Fruit fly (Drosophila melanogaster) whole organism, adult: ENCODE measurements around the gene CG31975.

Experiments used
- CG14711 ChIP-seq: fragments of 200-800 bp; sonication (Bioruptor generic); optimal IDR thresholded peaks from 2 replicates; lab custom pipeline; 2018; ENCODE audit warnings: missing biosample characterization, mild to moderate bottlenecking, missing genetic modification characterization, moderate library complexity
- CG1620 ChIP-seq: fragments of 200-800 bp; sonication (Bioruptor generic); optimal IDR thresholded peaks from 2 replicates; lab custom pipeline; 2016; ENCODE audit warnings: missing biosample characterization, missing genetic modification characterization
- CG7045 ChIP-seq: fragments of 200-800 bp; sonication (Bioruptor generic); optimal IDR thresholded peaks from 2 replicates; lab custom pipeline; 2017; ENCODE audit warnings: missing biosample characterization, mild to moderate bottlenecking, missing genetic modification characterization
- CG7101 ChIP-seq: fragments of 200-800 bp; sonication (Bioruptor generic); optimal IDR thresholded peaks from 2 replicates; lab custom pipeline; 2018; ENCODE audit warnings: missing biosample characterization, mild to moderate bottlenecking, missing genetic modification characterization, moderate library complexity
- Clk ChIP-seq: fragments of 200-800 bp; sonication (Bioruptor generic); optimal IDR thresholded peaks from 2 replicates; lab custom pipeline; 2017; ENCODE audit warnings: missing biosample characterization, missing genetic modification characterization
- Mnt ChIP-seq: fragments of 200-800 bp; sonication (Bioruptor generic); optimal IDR thresholded peaks from 2 replicates; lab custom pipeline; 2016; ENCODE audit warnings: missing biosample characterization, mild to moderate bottlenecking, missing genetic modification characterization
- bab1 ChIP-seq: fragments of 200-800 bp; sonication (Bioruptor generic); optimal IDR thresholded peaks from 3 replicates; lab custom pipeline; 2019; ENCODE audit warnings: missing biosample characterization, mild to moderate bottlenecking, missing genetic modification characterization, moderate library complexity
- cic ChIP-seq: fragments of 200-800 bp; sonication (Bioruptor generic); optimal IDR thresholded peaks from 2 replicates; lab custom pipeline; 2017; ENCODE audit warnings: missing biosample characterization, mild to moderate bottlenecking, missing genetic modification characterization, moderate library complexity
- kay ChIP-seq: fragments of 200-800 bp; sonication (Bioruptor generic); peaks from one replicate; lab custom pipeline; 2016; ENCODE audit warnings: missing biosample characterization, missing genetic modification characterization, borderline replicate concordance
- pad ChIP-seq: fragments of 200-800 bp; sonication (Bioruptor generic); optimal IDR thresholded peaks from 3 replicates; lab custom pipeline; 2017; ENCODE audit warnings: missing biosample characterization, missing genetic modification characterization, mild to moderate bottlenecking, moderate library complexity, missing genetic modification reagents

dm6 chr2L:120492-121455 lies 20.0 kb downstream of the CG31975 start:
- TF ChIP-seq CG7101 (tag; lab: Kevin White, UChicago) (no peak), Clk (GFP tag; lab: Kevin White, UChicago) (no peak), cic (peak; percentile 74), kay (GFP tag; lab: Kevin White, UChicago) (peak; percentile 77), Mnt (GFP tag; lab: Kevin White, UChicago) (no peak), CG14711 (tag; lab: Kevin White, UChicago) (no peak), pad (GFP tag; lab: Kevin White, UChicago) (no peak), CG7045 (GFP tag; lab: Kevin White, UChicago) (no peak), bab1 (GFP tag; lab: Kevin White, UChicago) (no peak), CG1620 (GFP tag; lab: Kevin White, UChicago) (no peak)
